Worm (Caenorhabditis elegans) whole organism, L2 larva: ENCODE data around the gene F45D3.3.

Source experiments
- ama-1 ChIP-seq: fragments of 150-350 bp; optimal IDR thresholded peaks from 2 replicates; lab custom pipeline; 2018; ENCODE audit warnings: inconsistent platforms
- blmp-1 ChIP-seq: sonication (generic microtip); optimal IDR thresholded peaks from 2 replicates; lab custom pipeline; 2017; ENCODE audit warnings: missing genetic modification characterization, mild to moderate bottlenecking, missing compliant biosample characterization, antibody characterized with exemption, moderate library complexity; ENCODE audit not compliant: insufficient read depth
- ceh-16 ChIP-seq: fragments of 150-350 bp; optimal IDR thresholded peaks from 2 replicates; lab custom pipeline; 2014; ENCODE audit warnings: missing biosample characterization, missing genetic modification characterization
- fos-1 ChIP-seq: fragments of 150-350 bp; optimal IDR thresholded peaks from 2 replicates; lab custom pipeline; 2014; ENCODE audit warnings: missing biosample characterization, missing genetic modification characterization
- gmeb-1 ChIP-seq: fragments of 150-350 bp; optimal IDR thresholded peaks from 2 replicates; lab custom pipeline; 2014; ENCODE audit warnings: missing biosample characterization, missing genetic modification characterization
- mbf-1 ChIP-seq: sonication (generic microtip); optimal IDR thresholded peaks from 2 replicates; lab custom pipeline; 2017; ENCODE audit warnings: missing biosample characterization, missing genetic modification characterization
- nhr-25 ChIP-seq: fragments of 150-350 bp; sonication (generic microtip); optimal IDR thresholded peaks from 3 replicates; lab custom pipeline; 2014; ENCODE audit warnings: missing biosample characterization, missing genetic modification characterization
- sma-3 ChIP-seq: sonication (generic microtip); optimal IDR thresholded peaks from 2 replicates; lab custom pipeline; 2016; ENCODE audit warnings: missing genetic modification reagents, missing genetic modification characterization, missing compliant biosample characterization
- unc-55 ChIP-seq: fragments of 150-350 bp; sonication (generic microtip); optimal IDR thresholded peaks from 3 replicates; lab custom pipeline; 2014; ENCODE audit warnings: missing biosample characterization, missing genetic modification reagents, missing genetic modification characterization

DNA sequence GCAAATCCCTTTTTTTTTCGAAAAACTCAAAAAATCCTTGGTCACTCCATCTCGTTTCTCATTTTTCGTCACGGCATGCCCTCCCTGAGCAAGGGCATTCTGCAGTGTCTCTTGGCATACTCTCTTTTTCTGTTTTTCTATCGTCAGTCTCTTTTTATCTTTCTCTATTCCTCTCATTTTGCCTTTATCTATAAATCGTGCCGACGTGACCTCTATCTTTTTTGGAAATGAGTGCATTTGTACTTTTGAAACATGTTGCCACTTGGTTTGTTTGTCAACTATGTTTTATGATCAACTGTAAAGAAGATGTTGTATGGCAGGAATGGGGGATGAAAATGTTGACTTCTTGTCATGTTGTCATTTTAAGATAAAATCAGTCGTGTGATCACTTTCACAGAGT is 21.3 kb downstream of the F45D3.3 start:
- TF ChIP-seq fos-1 (tag; lab: Kevin White, UChicago) (peak; percentile 93), ama-1 (lab: Kevin White, UChicago) (no peak), sma-3 (GFP tag; lab: Kevin White, UChicago) (peak; percentile 61), unc-55 (no peak), mbf-1 (tag; lab: Kevin White, UChicago) (no peak), blmp-1 (peak; percentile 62), gmeb-1 (tag; lab: Kevin White, UChicago) (no peak), ceh-16 (tag; lab: Kevin White, UChicago) (no peak), nhr-25 (tag; lab: Kevin White, UChicago) (peak; percentile 65)
